Worm (Caenorhabditis elegans) whole organism, late embryonic: ENCODE data around the gene F59A1.11.

Experiments
- F13H6.1 ChIP-seq: sonication (generic microtip); optimal IDR thresholded peaks from 2 replicates; lab custom pipeline; 2016; ENCODE audit warnings: missing genetic modification characterization, missing compliant biosample characterization
- K09A11.1 ChIP-seq: sonication (generic microtip); optimal IDR thresholded peaks from 2 replicates; lab custom pipeline; 2017; ENCODE audit warnings: antibody characterized with exemption, mild to moderate bottlenecking, missing genetic modification characterization, missing compliant biosample characterization; ENCODE audit not compliant: insufficient read depth
- T23F11.4 ChIP-seq: fragments of 200-800 bp; sonication (Bioruptor generic); optimal IDR thresholded peaks from 2 replicates; lab custom pipeline; 2018; ENCODE audit warnings: mild to moderate bottlenecking, missing genetic modification characterization, missing compliant biosample characterization
- ceh-18 ChIP-seq: sonication (generic microtip); optimal IDR thresholded peaks from 2 replicates; lab custom pipeline; 2016; ENCODE audit warnings: missing genetic modification characterization, missing compliant biosample characterization
- ceh-19 ChIP-seq: fragments of 200-800 bp; sonication (Bioruptor generic); optimal IDR thresholded peaks from 2 replicates; lab custom pipeline; 2018; ENCODE audit warnings: mild to moderate bottlenecking, missing genetic modification characterization, missing compliant biosample characterization
- ceh-2 ChIP-seq: sonication (generic microtip); optimal IDR thresholded peaks from 2 replicates; lab custom pipeline; 2016; ENCODE audit warnings: missing genotype, missing genetic modification characterization, missing compliant biosample characterization
- ceh-31 ChIP-seq: sonication (generic microtip); optimal IDR thresholded peaks from 2 replicates; lab custom pipeline; 2016; ENCODE audit warnings: missing genetic modification characterization, missing compliant biosample characterization
- ceh-48 ChIP-seq: sonication (generic microtip); optimal IDR thresholded peaks from 2 replicates; lab custom pipeline; 2016; ENCODE audit warnings: missing genetic modification characterization, inconsistent platforms, missing compliant biosample characterization
- ceh-9 ChIP-seq: sonication (generic microtip); optimal IDR thresholded peaks from 2 replicates; lab custom pipeline; 2016; ENCODE audit warnings: mild to moderate bottlenecking, missing genetic modification characterization, inconsistent platforms, missing compliant biosample characterization
- elt-2 ChIP-seq: sonication (generic microtip); optimal IDR thresholded peaks from 2 replicates; lab custom pipeline; 2016; ENCODE audit warnings: missing genetic modification reagents, missing genetic modification characterization, missing compliant biosample characterization
- elt-4 ChIP-seq: sonication (generic microtip); optimal IDR thresholded peaks from 2 replicates; lab custom pipeline; 2016; ENCODE audit warnings: missing genetic modification characterization, missing compliant biosample characterization
- ets-4 ChIP-seq: sonication (generic microtip); optimal IDR thresholded peaks from 2 replicates; lab custom pipeline; 2016; ENCODE audit warnings: missing genetic modification characterization, missing compliant biosample characterization
- fax-1 ChIP-seq: sonication (generic microtip); optimal IDR thresholded peaks from 2 replicates; lab custom pipeline; 2016; ENCODE audit warnings: missing genotype, missing genetic modification characterization, missing compliant biosample characterization
- fkh-6 ChIP-seq: sonication (generic microtip); optimal IDR thresholded peaks from 2 replicates; lab custom pipeline; 2016; ENCODE audit warnings: missing genetic modification characterization, missing compliant biosample characterization
- hlh-13 ChIP-seq: fragments of 200-800 bp; sonication (Bioruptor generic); optimal IDR thresholded peaks from 2 replicates; lab custom pipeline; 2018; ENCODE audit warnings: mild to moderate bottlenecking, missing genetic modification characterization, missing compliant biosample characterization
- hlh-30 ChIP-seq: sonication (generic microtip); optimal IDR thresholded peaks from 2 replicates; lab custom pipeline; 2017; ENCODE audit warnings: antibody characterized with exemption, missing genetic modification characterization, missing compliant biosample characterization; ENCODE audit not compliant: insufficient read depth
- hlh-8 ChIP-seq: sonication (generic microtip); optimal IDR thresholded peaks from 2 replicates; lab custom pipeline; 2016; ENCODE audit warnings: missing genotype, missing genetic modification characterization, missing compliant biosample characterization
- lim-6 ChIP-seq: sonication (generic microtip); optimal IDR thresholded peaks from 2 replicates; lab custom pipeline; 2016; ENCODE audit warnings: missing genetic modification characterization, missing compliant biosample characterization
- madf-2 ChIP-seq: sonication (generic microtip); optimal IDR thresholded peaks from 2 replicates; lab custom pipeline; 2017; ENCODE audit warnings: missing genetic modification characterization, missing compliant biosample characterization
- mec-3 ChIP-seq: sonication (generic microtip); optimal IDR thresholded peaks from 2 replicates; lab custom pipeline; 2016; ENCODE audit warnings: borderline replicate concordance, missing genetic modification characterization, missing compliant biosample characterization
- npax-4 ChIP-seq: sonication (generic microtip); optimal IDR thresholded peaks from 2 replicates; lab custom pipeline; 2016; ENCODE audit warnings: missing genetic modification characterization, missing compliant biosample characterization
- odd-2 ChIP-seq: sonication (generic microtip); optimal IDR thresholded peaks from 2 replicates; lab custom pipeline; 2017; ENCODE audit warnings: antibody characterized with exemption, mild to moderate bottlenecking, missing genetic modification characterization, missing compliant biosample characterization
- pat-9 ChIP-seq: fragments of 200-800 bp; sonication (Bioruptor generic); optimal IDR thresholded peaks from 2 replicates; lab custom pipeline; 2018; ENCODE audit warnings: mild to moderate bottlenecking, missing genetic modification characterization, moderate library complexity, missing compliant biosample characterization
- pax-1 ChIP-seq: fragments of 150-350 bp; optimal IDR thresholded peaks from 2 replicates; lab custom pipeline; 2014; ENCODE audit warnings: missing biosample characterization, missing genetic modification characterization
- pha-4 ChIP-seq: fragments of 150-350 bp; optimal IDR thresholded peaks from 2 replicates; lab custom pipeline; 2018; ENCODE audit warnings: missing biosample characterization, missing genetic modification reagents, missing genetic modification characterization
- pros-1 ChIP-seq: fragments of 150-350 bp; optimal IDR thresholded peaks from 2 replicates; lab custom pipeline; 2014; ENCODE audit warnings: missing biosample characterization, missing genetic modification reagents, missing genetic modification characterization
- rnt-1 ChIP-seq: sonication (generic microtip); optimal IDR thresholded peaks from 2 replicates; lab custom pipeline; 2016; ENCODE audit warnings: missing genetic modification characterization, missing compliant biosample characterization
- tbx-7 ChIP-seq: sonication (generic microtip); optimal IDR thresholded peaks from 2 replicates; lab custom pipeline; 2016; ENCODE audit warnings: missing genotype, missing genetic modification characterization, missing compliant biosample characterization
- ttx-3 ChIP-seq: sonication (generic microtip); optimal IDR thresholded peaks from 2 replicates; lab custom pipeline; 2016; ENCODE audit warnings: missing genetic modification reagents, missing genetic modification characterization, missing compliant biosample characterization
- unc-42 ChIP-seq: sonication (generic microtip); optimal IDR thresholded peaks from 2 replicates; lab custom pipeline; 2016; ENCODE audit warnings: missing genotype, missing genetic modification characterization, missing compliant biosample characterization
- unc-55 ChIP-seq: sonication (generic microtip); optimal IDR thresholded peaks from 2 replicates; lab custom pipeline; 2017; ENCODE audit warnings: missing biosample characterization, missing genetic modification reagents, missing genetic modification characterization
- unc-86 ChIP-seq: sonication (generic microtip); optimal IDR thresholded peaks from 2 replicates; lab custom pipeline; 2016; ENCODE audit warnings: missing genetic modification characterization, missing compliant biosample characterization
- ztf-16 ChIP-seq: sonication (generic microtip); optimal IDR thresholded peaks from 2 replicates; lab custom pipeline; 2017; ENCODE audit warnings: missing genetic modification characterization, missing compliant biosample characterization

F59A1.11 gene

ce11 chrV:17665906-17666305 is at the start of gene F59A1.11:
F59A1.11 (minus strand) TSS chrV:17666006.
- TF ChIP-seq odd-2 (tag; lab: Kevin White, UChicago) = no peak
- TF ChIP-seq lim-6 (tag; lab: Kevin White, UChicago) = no peak
- no peak for TF ChIP-seq pha-4 (tag; lab: Kevin White, UChicago)
- no peak for TF ChIP-seq ceh-19 (GFP tag; lab: Kevin White, UChicago)
- TF ChIP-seq ceh-2 = no peak
- no peak for TF ChIP-seq K09A11.1 (tag; lab: Kevin White, UChicago)
- TF ChIP-seq ceh-31 (tag; lab: Kevin White, UChicago) = no peak
- TF ChIP-seq rnt-1 = no peak

- peak; percentile 98 for TF ChIP-seq elt-2 (tag; lab: Kevin White, UChicago)
- TF ChIP-seq pax-1 (tag; lab: Kevin White, UChicago) = no peak
- TF ChIP-seq unc-55 (GFP tag; lab: Kevin White, UChicago) = no peak
- TF ChIP-seq T23F11.4 (GFP tag; lab: Kevin White, UChicago) = no peak
- TF ChIP-seq ztf-16 = no peak
Measured at ce11 chrV:17714330-17714729, 48.5 kb upstream of the F59A1.11 start, which contains the start of gene twk-33. twk-33 (minus strand) TSS chrV:17714377.

- no peak for TF ChIP-seq ceh-18 (tag; lab: Kevin White, UChicago)
- TF ChIP-seq mec-3 (tag; lab: Kevin White, UChicago) = no peak
- TF ChIP-seq unc-86 = no peak
- no peak for TF ChIP-seq ceh-2
- no peak for TF ChIP-seq pros-1 (tag; lab: Kevin White, UChicago)
- TF ChIP-seq F13H6.1 (tag; lab: Kevin White, UChicago) = no peak
- TF ChIP-seq hlh-8 (tag; lab: Kevin White, UChicago) = no peak
Measured at ce11 chrV:17712349-17712748, 46.5 kb upstream of the F59A1.11 start.

ce11 chrV:17707022-17707421 is 41.2 kb upstream of the F59A1.11 start, which contains the start of gene srh-31:
srh-31 (plus strand) TSS chrV:17707322.
- TF ChIP-seq mec-3 (tag; lab: Kevin White, UChicago) (no peak), hlh-30 (tag; lab: Kevin White, UChicago) (no peak), ceh-48 (no peak), ets-4 (tag; lab: Kevin White, UChicago) (no peak), npax-4 (tag; lab: Kevin White, UChicago) (no peak), ttx-3 (no peak), pat-9 (no peak), ceh-9 (tag; lab: Kevin White, UChicago) (no peak), fkh-6 (tag; lab: Kevin White, UChicago) (no peak), madf-2 (tag; lab: Kevin White, UChicago) (no peak), unc-86 (no peak), unc-55 (GFP tag; lab: Kevin White, UChicago) (no peak), tbx-7 (tag; lab: Kevin White, UChicago) (no peak), hlh-13 (GFP tag; lab: Kevin White, UChicago) (no peak), lim-6 (tag; lab: Kevin White, UChicago) (no peak)

ce11 chrV:17706217-17706806 is 40.5 kb upstream of the F59A1.11 start:
- TF ChIP-seq F13H6.1 (tag; lab: Kevin White, UChicago) (no peak), unc-42 (tag; lab: Kevin White, UChicago) (no peak), fax-1 (tag; lab: Kevin White, UChicago) (no peak), elt-4 (tag; lab: Kevin White, UChicago) (no peak), elt-2 (tag; lab: Kevin White, UChicago) (no peak), ceh-31 (tag; lab: Kevin White, UChicago) (no peak), ztf-16 (no peak)
